Fruit fly (Drosophila melanogaster): ENCODE data around the gene spn-E.

The spn-E gene

DNA sequence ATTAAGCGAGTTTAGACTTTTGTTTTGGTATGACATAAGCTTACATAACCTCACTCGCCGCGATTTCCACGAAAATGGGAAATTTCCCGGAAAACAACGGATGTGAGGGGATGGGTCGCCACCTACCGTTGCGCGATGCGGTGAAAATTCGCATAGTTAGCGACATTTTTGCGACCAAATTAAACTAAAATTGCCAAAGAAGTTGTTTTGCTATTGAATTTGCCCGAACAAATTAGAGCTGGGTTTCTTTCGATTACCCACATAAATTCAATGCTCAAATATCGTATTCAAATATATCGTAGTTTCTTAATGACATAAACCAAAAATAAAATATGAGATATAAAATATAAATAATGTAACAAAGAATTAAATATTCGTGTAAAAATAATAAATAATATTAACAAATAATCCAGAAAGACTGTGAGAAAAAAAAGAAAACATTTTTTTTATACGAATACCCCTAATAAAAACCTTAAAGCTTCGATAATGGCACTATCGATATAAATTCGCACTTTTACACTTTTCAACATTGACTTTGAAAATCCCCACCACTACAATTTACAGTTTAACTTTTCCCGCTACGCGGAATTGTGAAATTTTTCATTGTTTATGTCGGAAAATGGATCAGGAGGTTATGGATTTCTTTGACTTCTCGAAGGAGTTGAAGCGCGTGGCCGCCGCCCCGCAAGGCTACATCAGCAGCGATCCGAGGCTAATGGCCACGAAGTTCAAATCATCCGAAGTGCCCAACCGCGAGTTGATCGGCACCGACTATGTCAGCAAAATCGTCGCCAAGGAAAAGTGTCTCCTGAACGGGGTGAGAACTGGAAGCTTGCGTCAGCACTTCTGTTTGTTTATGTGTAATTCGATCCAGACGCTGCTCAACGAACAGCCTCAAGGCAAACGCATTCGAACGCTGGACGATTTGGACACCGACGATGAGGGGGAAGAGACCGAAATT lies at the start of gene spn-E, which contains the start of gene ND-23:
TSS of gene spn-E (plus strand) at position 556 of the 961 bp plus-strand sequence.
TSS of gene ND-23 (minus strand) at position 254 of the 961 bp plus-strand sequence.
- TF ChIP-seq cnc (optimal IDR thresholded peaks at IDR 0.05): no peak
- no peak for TF ChIP-seq CG12768 (GFP tag; optimal IDR thresholded peaks at IDR 0.05)
- peak; percentile 63 for TF ChIP-seq CG33017 (tag; optimal IDR thresholded peaks at IDR 0.05)
- peak; percentile 48 for TF ChIP-seq bab1 (GFP tag; optimal IDR thresholded peaks at IDR 0.05)
- TF ChIP-seq tj (GFP tag; optimal IDR thresholded peaks at IDR 0.05): peak; percentile 85
- peak; percentile 78 for TF ChIP-seq CG14711 (tag; optimal IDR thresholded peaks at IDR 0.05)
- peak; percentile 60 for TF ChIP-seq Crg-1 (GFP tag; optimal IDR thresholded peaks at IDR 0.05)
- peak; percentile 42 for TF ChIP-seq CG7045 (GFP tag; optimal IDR thresholded peaks at IDR 0.05)
- peak; percentile 55 for TF ChIP-seq toe (GFP tag; optimal IDR thresholded peaks at IDR 0.05)
- peak; percentile 76 for TF ChIP-seq ovo (GFP tag; optimal IDR thresholded peaks at IDR 0.05)
- peak; percentile 80 for TF ChIP-seq CG7101 (tag; optimal IDR thresholded peaks at IDR 0.05)
- no peak for TF ChIP-seq Clk (GFP tag; optimal IDR thresholded peaks at IDR 0.05)
- TF ChIP-seq kay (GFP tag; ENCODE audit: borderline replicate concordance): no peak
- peak; percentile 49 for TF ChIP-seq pad (GFP tag; optimal IDR thresholded peaks at IDR 0.05)
- no peak for TF ChIP-seq cic (GFP tag; optimal IDR thresholded peaks at IDR 0.05)
- TF ChIP-seq CG11617 (GFP tag; optimal IDR thresholded peaks at IDR 0.05): peak; percentile 62
- no peak for TF ChIP-seq CG5204 (GFP tag; optimal IDR thresholded peaks at IDR 0.05)

DNA sequence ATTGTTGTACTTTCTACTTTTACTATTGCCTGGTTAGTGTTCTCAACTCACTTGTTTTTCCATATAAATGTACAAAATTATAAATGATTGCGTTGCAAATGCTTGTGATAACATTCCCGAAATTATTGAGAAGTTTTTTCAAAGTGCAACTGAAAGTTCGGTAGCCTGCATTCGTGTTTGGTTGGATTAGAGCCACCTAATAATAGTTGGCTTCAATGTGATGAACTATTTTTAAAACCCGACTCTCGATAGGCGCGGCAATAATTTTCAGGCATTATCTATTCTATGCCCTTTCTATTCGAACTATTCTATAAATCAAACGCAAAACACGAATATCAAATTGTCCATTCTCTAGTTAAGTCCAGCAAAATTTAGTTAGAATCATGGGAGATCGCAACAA lies 49.0 kb upstream of the spn-E start, which contains the start of gene Uros2:
TSS of gene Uros2 (plus strand) at position 301 of the 400 bp plus-strand sequence.
- no peak for TF ChIP-seq Hr96 (GFP tag; optimal IDR thresholded peaks at IDR 0.05)
- no peak for TF ChIP-seq CG7045 (GFP tag; optimal IDR thresholded peaks at IDR 0.05)

DNA sequence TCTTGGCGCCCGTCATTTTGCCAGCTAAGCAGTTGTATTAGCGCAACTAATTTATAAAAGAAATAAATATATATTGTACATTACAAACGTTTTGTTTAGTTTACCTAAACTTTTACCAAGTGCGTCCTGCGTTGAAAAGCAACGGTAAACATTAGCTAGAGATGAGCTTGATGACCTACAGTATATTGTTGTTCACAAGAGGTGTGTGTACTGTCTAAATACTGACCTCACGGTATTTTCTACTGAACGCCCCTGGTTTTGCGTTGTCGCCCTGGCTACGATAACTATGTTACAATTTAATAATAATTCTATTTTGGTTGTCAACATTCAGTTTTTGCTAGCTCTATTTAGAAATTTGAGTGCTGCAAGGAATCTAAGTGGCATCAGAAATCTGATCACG lies 44.8 kb upstream of the spn-E start, which contains the start of gene Acyp2:
TSS of gene Acyp2 (plus strand) at position 262 of the 400 bp plus-strand sequence.
- TF ChIP-seq Mnt (GFP tag; optimal IDR thresholded peaks at IDR 0.05) (peak; percentile 37), tj (GFP tag; optimal IDR thresholded peaks at IDR 0.05) (no peak), CG7101 (tag; optimal IDR thresholded peaks at IDR 0.05) (no peak), cic (GFP tag; optimal IDR thresholded peaks at IDR 0.05) (no peak), CG33017 (tag; optimal IDR thresholded peaks at IDR 0.05) (no peak), CG14711 (tag; optimal IDR thresholded peaks at IDR 0.05) (no peak), bab1 (GFP tag; optimal IDR thresholded peaks at IDR 0.05) (peak; percentile 17), kay (GFP tag; ENCODE audit: borderline replicate concordance) (no peak), CG1620 (GFP tag; optimal IDR thresholded peaks at IDR 0.05) (peak; percentile 33), CG5204 (GFP tag; optimal IDR thresholded peaks at IDR 0.05) (no peak), pad (GFP tag; optimal IDR thresholded peaks at IDR 0.05) (peak; percentile 6), toe (GFP tag; optimal IDR thresholded peaks at IDR 0.05) (peak; percentile 67), CG7045 (GFP tag; optimal IDR thresholded peaks at IDR 0.05) (no peak), cnc (optimal IDR thresholded peaks at IDR 0.05) (no peak), ovo (GFP tag; optimal IDR thresholded peaks at IDR 0.05) (peak; percentile 60)

DNA sequence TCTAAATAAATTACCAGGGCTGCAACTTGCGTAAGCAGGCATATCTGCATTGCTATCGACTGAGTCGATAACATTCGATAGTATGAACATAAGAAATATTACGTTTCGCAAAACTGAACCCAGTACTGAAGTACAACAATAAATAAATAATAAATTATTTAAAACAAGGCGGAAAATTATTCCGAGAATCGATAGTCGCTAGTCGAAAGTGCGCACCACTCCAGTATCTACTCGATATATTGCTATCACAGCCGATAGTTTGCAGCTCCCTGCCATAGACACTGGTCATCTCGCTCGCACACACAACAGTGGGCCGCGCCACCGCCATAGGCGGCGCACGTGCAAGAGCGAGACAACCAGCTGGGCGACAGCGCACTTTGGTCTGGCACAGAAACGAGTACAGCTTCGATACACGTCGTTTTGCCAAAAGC lies 43.8 kb upstream of the spn-E start, which contains the start of gene nsl1:
TSS of gene nsl1 (plus strand) at position 411 of the 431 bp plus-strand sequence.
- TF ChIP-seq kay (GFP tag; ENCODE audit: borderline replicate concordance) (no peak), Crg-1 (GFP tag; optimal IDR thresholded peaks at IDR 0.05) (peak; percentile 50), CG12768 (GFP tag; optimal IDR thresholded peaks at IDR 0.05) (peak; percentile 81), Clk (GFP tag; optimal IDR thresholded peaks at IDR 0.05) (peak; percentile 45), pad (GFP tag; optimal IDR thresholded peaks at IDR 0.05) (peak; percentile 57), bab1 (GFP tag; optimal IDR thresholded peaks at IDR 0.05) (peak; percentile 30), CG7101 (tag; optimal IDR thresholded peaks at IDR 0.05) (peak; percentile 40), tj (GFP tag; optimal IDR thresholded peaks at IDR 0.05) (no peak), toe (GFP tag; optimal IDR thresholded peaks at IDR 0.05) (peak; percentile 77), ovo (GFP tag; optimal IDR thresholded peaks at IDR 0.05) (peak; percentile 22), cic (GFP tag; optimal IDR thresholded peaks at IDR 0.05) (peak; percentile 57), CG14711 (tag; optimal IDR thresholded peaks at IDR 0.05) (no peak), CG11617 (GFP tag; optimal IDR thresholded peaks at IDR 0.05) (peak; percentile 53), Mnt (GFP tag; optimal IDR thresholded peaks at IDR 0.05) (peak; percentile 80), CG33017 (tag; optimal IDR thresholded peaks at IDR 0.05) (peak; percentile 13), CG5204 (GFP tag; optimal IDR thresholded peaks at IDR 0.05) (peak; percentile 20), CG7045 (GFP tag; optimal IDR thresholded peaks at IDR 0.05) (no peak), cnc (optimal IDR thresholded peaks at IDR 0.05) (no peak), Hr96 (GFP tag; optimal IDR thresholded peaks at IDR 0.05) (peak; percentile 22), CG1620 (GFP tag; optimal IDR thresholded peaks at IDR 0.05) (peak; percentile 52)

DNA sequence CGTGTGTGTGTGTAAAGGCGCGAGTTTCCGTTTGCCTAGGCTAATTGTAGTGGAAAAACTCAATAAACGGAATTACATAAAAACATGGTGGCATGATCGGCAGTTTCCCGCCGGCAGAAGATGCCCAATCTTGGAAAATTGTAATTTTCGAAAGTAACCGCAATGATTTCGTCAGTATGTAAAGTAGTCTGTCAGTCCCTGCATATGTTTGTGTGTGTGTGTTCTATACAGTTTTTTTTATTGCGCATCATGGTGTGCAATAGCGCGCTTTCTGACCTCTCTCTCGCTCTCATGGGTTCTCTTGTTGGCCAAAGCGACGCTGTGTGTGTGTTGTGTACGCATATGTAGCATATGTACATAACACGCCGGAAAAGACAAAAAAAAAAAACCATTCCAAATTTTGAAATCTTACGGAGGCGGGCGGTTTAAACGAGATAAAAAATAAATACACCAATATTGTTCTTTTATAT lies 42.9 kb upstream of the spn-E start:
- TF ChIP-seq CG11617 (GFP tag; optimal IDR thresholded peaks at IDR 0.05) (no peak), tj (GFP tag; optimal IDR thresholded peaks at IDR 0.05) (peak; percentile 33), CG12768 (GFP tag; optimal IDR thresholded peaks at IDR 0.05) (no peak), CG33017 (tag; optimal IDR thresholded peaks at IDR 0.05) (no peak), toe (GFP tag; optimal IDR thresholded peaks at IDR 0.05) (no peak), Clk (GFP tag; optimal IDR thresholded peaks at IDR 0.05) (no peak), ovo (GFP tag; optimal IDR thresholded peaks at IDR 0.05) (peak; percentile 65), Mnt (GFP tag; optimal IDR thresholded peaks at IDR 0.05) (peak; percentile 81), pad (GFP tag; optimal IDR thresholded peaks at IDR 0.05) (peak; percentile 21), cic (GFP tag; optimal IDR thresholded peaks at IDR 0.05) (peak; percentile 2), CG14711 (tag; optimal IDR thresholded peaks at IDR 0.05) (no peak), cnc (optimal IDR thresholded peaks at IDR 0.05) (peak in 1 of 2 experiments; percentile 11), Hr96 (GFP tag; optimal IDR thresholded peaks at IDR 0.05) (peak; percentile 20), CG7101 (tag; optimal IDR thresholded peaks at IDR 0.05) (peak; percentile 7), bab1 (GFP tag; optimal IDR thresholded peaks at IDR 0.05) (peak; percentile 29), kay (GFP tag; ENCODE audit: borderline replicate concordance) (peak; percentile 88), CG7045 (GFP tag; optimal IDR thresholded peaks at IDR 0.05) (no peak), CG1620 (GFP tag; optimal IDR thresholded peaks at IDR 0.05) (peak; percentile 10), CG5204 (GFP tag; optimal IDR thresholded peaks at IDR 0.05) (no peak), Crg-1 (GFP tag; optimal IDR thresholded peaks at IDR 0.05) (peak; percentile 53)
